Worm (Caenorhabditis elegans): Measurements from ENCODE around the gene msp-65.
A peak's percentile ranks its signal among the peaks of the same experiment; 100 is the strongest.

The msp-65 gene

DNA sequence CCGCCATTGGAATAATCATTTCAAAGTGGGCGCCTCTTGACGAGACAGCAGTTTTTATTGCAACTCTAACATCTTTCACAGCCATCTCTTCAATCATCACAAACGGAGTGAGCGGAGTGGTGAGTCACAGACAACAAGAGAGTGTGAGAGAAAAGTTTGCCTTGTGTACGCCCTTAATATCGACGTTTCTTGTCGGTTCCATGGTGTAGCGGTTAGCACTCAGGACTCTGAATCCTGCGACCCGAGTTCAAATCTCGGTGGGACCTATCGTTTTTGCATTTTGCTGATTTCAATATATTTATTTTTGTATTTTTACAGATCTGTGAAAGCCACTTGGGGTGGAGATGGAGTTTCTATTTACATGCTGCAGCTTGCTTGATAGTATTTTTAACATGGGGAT, 18.2 kb downstream of the msp-65 start (continued):
- TF ChIP-seq unc-55 (GFP tag; optimal IDR thresholded peaks at IDR 0.05): peak; percentile 5
- TF ChIP-seq T23F11.4 (GFP tag; optimal IDR thresholded peaks at IDR 0.05): no peak
- no peak for TF ChIP-seq ceh-6 (GFP tag; optimal IDR thresholded peaks at IDR 0.05)
- TF ChIP-seq che-1 (tag; optimal IDR thresholded peaks at IDR 0.05): peak; percentile 73
- TF ChIP-seq unc-3 (GFP tag; conservative IDR thresholded peaks at IDR 0.05): 0 out of 2 replicates have a peak, but pooled peaks have one; percentile 41
- no peak for TF ChIP-seq unc-3 (tag; optimal IDR thresholded peaks at IDR 0.05)
- no peak for TF ChIP-seq dmd-4 (tag; optimal IDR thresholded peaks at IDR 0.05; ENCODE audit: borderline replicate concordance)
- peak; percentile 19 for TF ChIP-seq hlh-8 (tag; optimal IDR thresholded peaks at IDR 0.05)
- no peak for TF ChIP-seq tbx-7 (tag; optimal IDR thresholded peaks at IDR 0.05)
- peak; percentile 22; the same call in 1 of the 2 replicates for TF ChIP-seq sox-2 (GFP tag; IDR thresholded peaks at IDR 0.05)
- no peak for TF ChIP-seq fkh-10 (GFP tag; optimal IDR thresholded peaks at IDR 0.05)
- no peak for TF ChIP-seq pros-1 (tag; optimal IDR thresholded peaks at IDR 0.05)
- peak; percentile 58 for TF ChIP-seq fkh-6 (tag; optimal IDR thresholded peaks at IDR 0.05)
- no peak for TF ChIP-seq madf-2 (tag; optimal IDR thresholded peaks at IDR 0.05)
- TF ChIP-seq ceh-45 (GFP tag; IDR thresholded peaks at IDR 0.05): 0 out of 2 replicates have a peak, but pooled peaks have one; percentile 64
- peak; percentile 15 for TF ChIP-seq ceh-24 (tag; optimal IDR thresholded peaks at IDR 0.05)
- peak; percentile 63 for TF ChIP-seq Y22D7AL.16 (tag; optimal IDR thresholded peaks at IDR 0.05)
- no peak for TF ChIP-seq elt-4 (tag; optimal IDR thresholded peaks at IDR 0.05)
- peak; percentile 34 for TF ChIP-seq unc-86 (tag; optimal IDR thresholded peaks at IDR 0.05)

DNA sequence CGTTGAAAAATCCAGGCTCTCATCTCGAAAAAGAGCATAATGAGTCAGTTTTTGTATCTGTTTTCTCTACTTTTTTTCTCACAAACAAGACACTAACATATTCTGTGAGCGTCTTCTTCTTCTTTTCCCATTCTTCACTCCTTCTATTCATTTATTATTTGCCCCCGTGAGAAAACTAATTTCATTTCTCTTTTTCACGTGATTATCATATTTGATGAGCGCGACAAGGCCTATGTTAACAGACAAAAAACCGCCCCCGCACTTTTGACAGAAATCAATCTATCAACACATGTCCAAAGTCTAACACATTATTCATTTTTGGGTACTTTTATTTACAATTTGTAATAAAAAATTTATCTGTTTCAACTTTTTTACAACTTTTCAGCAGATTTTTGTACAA, 21.3 kb downstream of the msp-65 start:
- TF ChIP-seq pat-9 (tag; optimal IDR thresholded peaks at IDR 0.05) (no peak), ceh-30 (tag; optimal IDR thresholded peaks at IDR 0.05) (no peak), gmeb-2 (tag; optimal IDR thresholded peaks at IDR 0.05) (no peak), hlh-13 (GFP tag; optimal IDR thresholded peaks at IDR 0.05) (no peak)

DNA sequence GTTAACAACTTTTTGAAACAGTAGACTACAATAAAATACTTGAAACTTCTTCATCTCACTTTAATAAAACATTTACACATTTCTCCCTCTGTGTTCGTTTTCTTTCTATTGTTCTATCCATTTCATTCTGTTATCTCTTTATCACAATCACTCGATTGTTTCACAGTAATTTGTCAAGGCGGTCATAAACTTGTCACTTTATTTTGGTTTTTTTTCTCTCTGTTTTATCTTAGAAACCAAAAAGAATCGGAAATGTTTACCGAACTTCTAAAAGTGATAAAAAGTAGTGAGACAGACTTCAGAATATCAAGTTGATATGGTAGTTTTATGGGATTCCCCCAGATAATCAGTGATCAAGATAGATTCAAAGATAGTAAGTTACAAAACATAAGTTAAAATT, 22.9 kb downstream of the msp-65 start, which contains the start of gene Y4C6B.2:
Gene Y4C6B.2 (plus strand): TSS at position 320 of the 400 bp plus-strand sequence.
- TF ChIP-seq lim-6 (tag; optimal IDR thresholded peaks at IDR 0.05) (no peak), ets-4 (tag; optimal IDR thresholded peaks at IDR 0.05) (no peak), ceh-34 (tag; optimal IDR thresholded peaks at IDR 0.05) (no peak), hlh-6 (tag; optimal IDR thresholded peaks at IDR 0.05) (no peak), ama-1 (optimal IDR thresholded peaks at IDR 0.05) (no peak)

DNA sequence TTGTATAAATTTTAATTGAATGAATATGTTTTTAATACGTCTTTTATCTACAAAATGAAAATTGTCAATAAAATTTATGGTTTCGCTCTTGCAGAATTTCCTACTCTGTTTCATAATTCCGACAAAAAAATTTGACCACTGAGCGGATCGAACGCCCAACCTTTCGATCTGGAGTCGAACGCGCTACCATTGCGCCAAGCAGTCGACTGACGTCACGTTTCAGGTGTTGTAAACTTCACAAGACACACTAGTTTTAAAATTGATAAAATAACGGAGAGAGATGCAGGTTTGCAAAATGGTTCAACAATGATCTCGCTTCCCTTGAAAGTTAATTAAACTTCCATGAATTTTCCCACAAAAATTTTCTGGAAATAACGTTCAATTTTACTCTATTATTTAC, 27.8 kb downstream of the msp-65 start:
- TF ChIP-seq T23F11.4 (GFP tag; optimal IDR thresholded peaks at IDR 0.05): no peak
- TF ChIP-seq fax-1 (tag; optimal IDR thresholded peaks at IDR 0.05): no peak
- TF ChIP-seq nhr-11 (tag; optimal IDR thresholded peaks at IDR 0.05): no peak
- TF ChIP-seq sdc-2 (tag; optimal IDR thresholded peaks at IDR 0.05): no peak
- no peak for TF ChIP-seq K02D7.2 (tag; optimal IDR thresholded peaks at IDR 0.05)
- no peak for TF ChIP-seq ceh-18 (tag; optimal IDR thresholded peaks at IDR 0.05)
- no peak for TF ChIP-seq lim-6 (tag; optimal IDR thresholded peaks at IDR 0.05)
- TF ChIP-seq unc-86 (tag; optimal IDR thresholded peaks at IDR 0.05): no peak
- TF ChIP-seq ceh-30 (tag; optimal IDR thresholded peaks at IDR 0.05): no peak
- no peak for TF ChIP-seq npax-4 (tag; optimal IDR thresholded peaks at IDR 0.05)
- TF ChIP-seq dmd-4 (tag; optimal IDR thresholded peaks at IDR 0.05; ENCODE audit: borderline replicate concordance): no peak
- no peak for TF ChIP-seq pag-3 (tag; optimal IDR thresholded peaks at IDR 0.05; ENCODE audit: borderline replicate concordance)
- TF ChIP-seq ref-2 (tag; optimal IDR thresholded peaks at IDR 0.05): no peak
- TF ChIP-seq fkh-10 (GFP tag; optimal IDR thresholded peaks at IDR 0.05): no peak
- no peak for TF ChIP-seq sox-4 (tag; optimal IDR thresholded peaks at IDR 0.05)
- TF ChIP-seq pha-2 (tag; optimal IDR thresholded peaks at IDR 0.05): no peak
